Fruit fly (Drosophila melanogaster) whole organism, embryonic: Measurements from ENCODE around the gene Tomosyn.

Experiments used
- BEAF-32 ChIP-seq: fragments of 200-800 bp; sonication (Bioruptor generic); optimal IDR thresholded peaks from 3 replicates; lab custom pipeline; 2017; ENCODE audit warnings: missing biosample characterization, missing genetic modification characterization, mild to moderate bottlenecking, moderate library complexity, missing genetic modification reagents
- CG12155 ChIP-seq: fragments of 200-800 bp; sonication (Bioruptor generic); optimal IDR thresholded peaks from 3 replicates; lab custom pipeline; 2016; ENCODE audit warnings: missing biosample characterization, missing genetic modification characterization
- CG13287 ChIP-seq: fragments of 200-800 bp; sonication (Bioruptor generic); IDR thresholded peaks from 2 replicates; pipeline ENCODE4 v1.3.6; 2022; ENCODE audit warnings: missing biosample characterization, missing genetic modification characterization; ENCODE audit not compliant: partially characterized antibody
- CG14965 ChIP-seq: fragments of 200-800 bp; sonication (Bioruptor generic); optimal IDR thresholded peaks from 2 replicates; lab custom pipeline; 2016; ENCODE audit warnings: missing biosample characterization, missing genetic modification characterization, borderline replicate concordance
- CG16813 ChIP-seq: fragments of 200-800 bp; sonication (Bioruptor generic); IDR thresholded peaks from 3 replicates; pipeline ENCODE4 v1.3.6; 2022; ENCODE audit warnings: missing biosample characterization, missing genetic modification characterization; ENCODE audit not compliant: partially characterized antibody
- CG17568 ChIP-seq: fragments of 200-800 bp; sonication (Bioruptor generic); optimal IDR thresholded peaks from 2 replicates; lab custom pipeline; 2018; ENCODE audit warnings: missing biosample characterization, mild to moderate bottlenecking, missing genetic modification characterization, moderate library complexity
- CG17912 ChIP-seq: fragments of 200-800 bp; sonication (Bioruptor generic); optimal IDR thresholded peaks from 2 replicates; lab custom pipeline; 2018; ENCODE audit warnings: missing biosample characterization, mild to moderate bottlenecking, missing genetic modification characterization
- CG18599 ChIP-seq: fragments of 200-800 bp; sonication (Bioruptor generic); optimal IDR thresholded peaks from 3 replicates; lab custom pipeline; 2017; ENCODE audit warnings: missing biosample characterization, missing genetic modification characterization, mild to moderate bottlenecking, moderate library complexity, missing genetic modification reagents
- CG2129 ChIP-seq: fragments of 200-800 bp; sonication (Bioruptor generic); IDR thresholded peaks from 2 replicates; pipeline ENCODE4 v1.3.6; 2022; ENCODE audit warnings: missing biosample characterization, missing genetic modification characterization; ENCODE audit not compliant: partially characterized antibody
- CG2712 ChIP-seq: fragments of 200-800 bp; optimal IDR thresholded peaks from 3 replicates; lab custom pipeline; 2019; ENCODE audit warnings: missing biosample characterization, mild to moderate bottlenecking, missing genetic modification characterization, moderate library complexity
- CG2889 ChIP-seq: fragments of 200-800 bp; sonication (Bioruptor generic); IDR thresholded peaks from 3 replicates; pipeline ENCODE4 v1.3.6; 2022; ENCODE audit warnings: missing biosample characterization, missing genetic modification characterization
- CG4617 ChIP-seq: fragments of 200-800 bp; sonication (Bioruptor generic); optimal IDR thresholded peaks from 3 replicates; lab custom pipeline; 2016; ENCODE audit warnings: missing biosample characterization, missing genetic modification characterization, borderline replicate concordance
- CG5953 ChIP-seq: fragments of 200-800 bp; sonication (Bioruptor generic); IDR thresholded peaks from 2 replicates; pipeline ENCODE4 v1.3.6; 2022; ENCODE audit warnings: missing biosample characterization, missing genetic modification characterization
- CG6689 ChIP-seq: fragments of 200-800 bp; sonication (Bioruptor generic); IDR thresholded peaks from 2 replicates; pipeline ENCODE4 v1.3.6; 2022; ENCODE audit warnings: missing biosample characterization, missing genetic modification characterization
- CG8281 ChIP-seq: fragments of 200-800 bp; sonication (Bioruptor generic); optimal IDR thresholded peaks from 2 replicates; lab custom pipeline; 2018; ENCODE audit warnings: missing biosample characterization, mild to moderate bottlenecking, missing genetic modification characterization, moderate library complexity
- CG9727 ChIP-seq: fragments of 200-800 bp; sonication (Bioruptor generic); optimal IDR thresholded peaks from 3 replicates; lab custom pipeline; 2017; ENCODE audit warnings: missing biosample characterization, mild to moderate bottlenecking, missing genetic modification characterization
- CG9817 ChIP-seq: fragments of 200-800 bp; sonication (Bioruptor generic); optimal IDR thresholded peaks from 2 replicates; lab custom pipeline; 2018; ENCODE audit warnings: missing biosample characterization, mild to moderate bottlenecking, missing genetic modification characterization, moderate library complexity
- E2f1 ChIP-seq: fragments of 200-800 bp; sonication (Bioruptor generic); IDR thresholded peaks from 2 replicates; pipeline ENCODE4 v1.3.6; 2022; ENCODE audit warnings: missing biosample characterization, missing genetic modification characterization
- Ets65A ChIP-seq: fragments of 200-800 bp; sonication (Bioruptor generic); peaks from one replicate; lab custom pipeline; 2016; ENCODE audit warnings: missing biosample characterization, missing genetic modification characterization
- Gsc ChIP-seq: fragments of 200-800 bp; sonication (Bioruptor generic); IDR thresholded peaks from 2 replicates; pipeline ENCODE4 v1.3.6; 2022; ENCODE audit warnings: missing biosample characterization, missing genetic modification characterization
- Kr ChIP-seq: fragments of 200-800 bp; sonication (Bioruptor generic); optimal IDR thresholded peaks from 2 replicates; lab custom pipeline; 2017; ENCODE audit warnings: missing biosample characterization, mild to moderate bottlenecking, missing genetic modification characterization
- Rfx ChIP-seq: fragments of 200-800 bp; sonication (Bioruptor generic); IDR thresholded peaks from 2 replicates; pipeline ENCODE4 v1.3.6; 2022; ENCODE audit warnings: missing biosample characterization, missing genetic modification characterization
- Stat92E ChIP-seq, 3 experiments: fragments of >200 bp in 2 of 3; fragments of 200-800 bp in 1 of 3; sonication (Bioruptor generic) in 1 of 3; optimal IDR thresholded peaks; 2 replicates each; lab custom pipeline; 2017 to 2019; ENCODE audit warnings: missing biosample characterization in 3 of 3, missing genetic modification characterization in 3 of 3, mild to moderate bottlenecking in 1 of 3, moderate library complexity in 1 of 3
- Xbp1 ChIP-seq: fragments of 200-800 bp; sonication (Bioruptor generic); optimal IDR thresholded peaks from 3 replicates; lab custom pipeline; 2016; ENCODE audit warnings: missing biosample characterization, mild to moderate bottlenecking, missing genetic modification characterization
- YL-1 ChIP-seq: fragments of 200-800 bp; sonication (Bioruptor generic); optimal IDR thresholded peaks from 3 replicates; lab custom pipeline; 2017; ENCODE audit warnings: missing biosample characterization, mild to moderate bottlenecking, missing genetic modification characterization
- ab ChIP-seq: fragments of 200-800 bp; sonication (Bioruptor generic); optimal IDR thresholded peaks from 2 replicates; lab custom pipeline; 2016; ENCODE audit warnings: missing biosample characterization, missing genetic modification characterization
- abd-A ChIP-seq: fragments of 200-800 bp; sonication (Bioruptor generic); optimal IDR thresholded peaks from 3 replicates; lab custom pipeline; 2019; ENCODE audit warnings: missing biosample characterization, mild to moderate bottlenecking, missing genetic modification characterization, moderate library complexity
- ara ChIP-seq: fragments of 200-800 bp; sonication (Bioruptor generic); IDR thresholded peaks from 2 replicates; pipeline ENCODE4 v1.3.6; 2022; ENCODE audit warnings: missing biosample characterization, missing genetic modification characterization
- bcd ChIP-seq: fragments of 200-800 bp; sonication (Bioruptor generic); optimal IDR thresholded peaks from 2 replicates; lab custom pipeline; 2017; ENCODE audit warnings: missing biosample characterization, mild to moderate bottlenecking, missing genetic modification characterization
- bigmax ChIP-seq: fragments of 200-800 bp; sonication (Bioruptor generic); optimal IDR thresholded peaks from 2 replicates; lab custom pipeline; 2018; ENCODE audit warnings: missing biosample characterization, mild to moderate bottlenecking, missing genetic modification characterization
- chn ChIP-seq: fragments of 200-800 bp; sonication (Bioruptor generic); optimal IDR thresholded peaks from 2 replicates; lab custom pipeline; 2016; ENCODE audit warnings: missing biosample characterization, missing genetic modification characterization
- dati ChIP-seq: fragments of 200-800 bp; sonication (Bioruptor generic); IDR thresholded peaks from 2 replicates; pipeline ENCODE4 v1.3.6; 2022; ENCODE audit warnings: missing biosample characterization, missing genetic modification characterization
- dysf ChIP-seq: fragments of 200-800 bp; sonication (Bioruptor generic); IDR thresholded peaks from 3 replicates; pipeline ENCODE4 v1.3.6; 2022; ENCODE audit warnings: missing biosample characterization, missing genetic modification characterization
- ems ChIP-seq: fragments of 200-800 bp; sonication (Bioruptor generic); optimal IDR thresholded peaks from 3 replicates; lab custom pipeline; 2016; ENCODE audit warnings: missing biosample characterization, missing genetic modification characterization
- esg ChIP-seq: fragments of 200-800 bp; sonication (Bioruptor generic); conservative IDR thresholded peaks from 2 replicates; pipeline ENCODE4 v1.3.6; 2022; ENCODE audit warnings: missing biosample characterization, missing genetic modification characterization
- fd64A ChIP-seq: fragments of 200-800 bp; sonication (Bioruptor generic); optimal IDR thresholded peaks from 3 replicates; lab custom pipeline; 2018; ENCODE audit warnings: missing biosample characterization, mild to moderate bottlenecking, missing genetic modification characterization
- ftz-f1 ChIP-seq: fragments of 200-800 bp; sonication (Bioruptor generic); optimal IDR thresholded peaks from 2 replicates; lab custom pipeline; 2016; ENCODE audit warnings: missing biosample characterization, missing genetic modification characterization
- lmd ChIP-seq: fragments of 200-800 bp; sonication (Bioruptor generic); IDR thresholded peaks from 2 replicates; pipeline ENCODE4 v1.3.6; 2022; ENCODE audit warnings: missing biosample characterization, missing genetic modification characterization
- lola ChIP-seq, 3 experiments: fragments of >200 bp in 2 of 3; fragments of 200-800 bp in 1 of 3; sonication (Bioruptor generic) in 1 of 3; optimal IDR thresholded peaks; 2 replicates each; lab custom pipeline; 2017 to 2019; ENCODE audit warnings: missing biosample characterization in 3 of 3, missing genetic modification characterization in 3 of 3, mild to moderate bottlenecking in 1 of 3, moderate library complexity in 1 of 3
- maf-S ChIP-seq: fragments of 200-800 bp; sonication (Bioruptor generic); optimal IDR thresholded peaks from 2 replicates; lab custom pipeline; 2016; ENCODE audit warnings: missing biosample characterization, missing genetic modification characterization
- otp ChIP-seq: fragments of 200-800 bp; sonication (Bioruptor generic); IDR thresholded peaks from 3 replicates; pipeline ENCODE4, ENCODE4 v1.3.6; 2022; ENCODE audit warnings: missing biosample characterization, missing genetic modification characterization
- pb ChIP-seq: fragments of 200-800 bp; sonication (Bioruptor generic); optimal IDR thresholded peaks from 3 replicates; lab custom pipeline; 2016; ENCODE audit warnings: missing biosample characterization, missing genetic modification characterization
- peb ChIP-seq: fragments of 200-800 bp; sonication (Bioruptor generic); IDR thresholded peaks from 2 replicates; pipeline ENCODE4 v1.3.6; 2022; ENCODE audit warnings: missing biosample characterization, missing genetic modification characterization
- phol ChIP-seq: fragments of 200-800 bp; sonication (Bioruptor generic); optimal IDR thresholded peaks from 3 replicates; lab custom pipeline; 2018; ENCODE audit warnings: missing biosample characterization, mild to moderate bottlenecking, missing genetic modification characterization, moderate library complexity
- pum ChIP-seq: fragments of 200-800 bp; sonication (Bioruptor generic); optimal IDR thresholded peaks from 2 replicates; lab custom pipeline; 2016; ENCODE audit warnings: missing biosample characterization, missing genetic modification characterization
- ssp ChIP-seq: fragments of 200-800 bp; sonication (Bioruptor generic); IDR thresholded peaks from 2 replicates; pipeline ENCODE4 v1.3.6; 2022; ENCODE audit warnings: missing biosample characterization, missing genetic modification characterization
- ttk ChIP-seq: fragments of 200-800 bp; sonication (Bioruptor generic); IDR thresholded peaks from 2 replicates; pipeline ENCODE4 v2.1.2; 2022; ENCODE audit warnings: missing biosample characterization, missing genetic modification characterization
- vnd ChIP-seq: fragments of 200-800 bp; sonication (Bioruptor generic); IDR thresholded peaks from 3 replicates; pipeline ENCODE4 v1.3.6; 2022; ENCODE audit warnings: missing biosample characterization, missing genetic modification characterization; ENCODE audit not compliant: partially characterized antibody

Gene Tomosyn

dm6 chrX:12631317-12632156 lies at the start of gene Tomosyn (continued):
- TF ChIP-seq phol (peak; percentile 55), CG9817 (peak; percentile 28), CG4617 (GFP tag; lab: Kevin White, UChicago) (no peak), vnd (GFP tag; lab: Robert Waterston, UW) (peak; percentile 67), Xbp1 (GFP tag; lab: Kevin White, UChicago) (peak; percentile 56), ttk (no peak), CG17912 (no peak), Gsc (GFP tag; lab: Robert Waterston, UW) (no peak), CG17568 (GFP tag; lab: Kevin White, UChicago) (no peak), CG8281 (no peak), dati (no peak), Stat92E (GFP tag; optimal IDR thresholded peaks at IDR 0.05; lab: Kevin White, UChicago) (no peak), CG18599 (peak; percentile 49), CG2129 (GFP tag; lab: Robert Waterston, UW) (peak; percentile 33; the same call in 1 of the 2 replicates), ara (GFP tag; lab: Robert Waterston, UW) (0 out of 2 replicates have a peak, but pooled peaks have one; percentile 11), CG6689 (GFP tag; lab: Robert Waterston, UW) (no peak), CG2712 (tag; lab: Kevin White, UChicago) (peak; percentile 64), abd-A (tag; lab: Kevin White, UChicago) (no peak), ssp (GFP tag; lab: Robert Waterston, UW) (peak; percentile 49), maf-S (peak; percentile 22), pum (GFP tag; lab: Kevin White, UChicago) (peak; percentile 13), CG9727 (GFP tag; lab: Kevin White, UChicago) (peak; percentile 29), peb (GFP tag; lab: Robert Waterston, UW) (no peak), Ets65A (GFP tag; lab: Kevin White, UChicago) (no peak), dysf (GFP tag; lab: Robert Waterston, UW) (no peak), ems (GFP tag; lab: Kevin White, UChicago) (peak; percentile 35), E2f1 (no peak), fd64A (GFP tag; lab: Kevin White, UChicago) (no peak), Rfx (GFP tag; lab: Robert Waterston, UW) (peak; percentile 53), esg (GFP tag; lab: Robert Waterston, UW) (no peak), CG12155 (GFP tag; lab: Kevin White, UChicago) (no peak), ftz-f1 (GFP tag; lab: Kevin White, UChicago) (no peak), bigmax (GFP tag; lab: Kevin White, UChicago) (no peak), pb (GFP tag; lab: Kevin White, UChicago) (no peak), BEAF-32 (GFP tag; lab: Kevin White, UChicago) (peak; percentile 82), CG2889 (GFP tag; lab: Robert Waterston, UW) (no peak), otp (GFP tag; lab: Robert Waterston, UW) (no peak), lmd (GFP tag; lab: Robert Waterston, UW) (peak; percentile 39; the same call in 1 of the 2 replicates), CG5953 (GFP tag; lab: Robert Waterston, UW) (no peak), CG14965 (GFP tag; lab: Kevin White, UChicago) (no peak), lola (GFP tag; optimal IDR thresholded peaks at IDR 0.05; lab: Kevin White, UChicago) (peak in 1 of 3 experiments; percentile 24), bcd (GFP tag; lab: Kevin White, UChicago) (peak; percentile 44), YL-1 (peak; percentile 34), ab (no peak), Kr (GFP tag; lab: Kevin White, UChicago) (no peak), CG16813 (GFP tag; lab: Robert Waterston, UW) (peak; percentile 80), CG13287 (GFP tag; lab: Robert Waterston, UW) (peak; percentile 82), chn (GFP tag; lab: Kevin White, UChicago) (peak; percentile 27)
